Worm (Caenorhabditis elegans) whole organism, L2 larva: ENCODE measurements around the gene C26B9.7.

Experiments used
- F13H6.1 ChIP-seq: sonication (generic microtip); optimal IDR thresholded peaks from 2 replicates; lab custom pipeline; 2016; ENCODE audit warnings: missing genetic modification characterization, missing compliant biosample characterization
- R02D3.7 ChIP-seq: fragments of 150-350 bp; optimal IDR thresholded peaks from 2 replicates; lab custom pipeline; 2014; ENCODE audit warnings: missing biosample characterization, missing genetic modification characterization
- ceh-16 ChIP-seq: fragments of 150-350 bp; optimal IDR thresholded peaks from 2 replicates; lab custom pipeline; 2014; ENCODE audit warnings: missing biosample characterization, missing genetic modification characterization
- elt-3 ChIP-seq: sonication (generic microtip); optimal IDR thresholded peaks from 2 replicates; lab custom pipeline; 2017; ENCODE audit warnings: missing biosample characterization, missing genetic modification characterization
- lsy-2 ChIP-seq, 2 experiments: fragments of 150-350 bp in 1 of 2; sonication (generic microtip) in 1 of 2; optimal IDR thresholded peaks; 2 replicates each; lab custom pipeline; 2014 to 2017; ENCODE audit warnings: missing biosample characterization in 2 of 2, missing genetic modification characterization in 2 of 2
- mdl-1 ChIP-seq, 2 experiments: fragments of 150-350 bp in 1 of 2; sonication (generic microtip) in 1 of 2; optimal IDR thresholded peaks; 2 replicates each; lab custom pipeline; 2017; ENCODE audit warnings: missing biosample characterization in 2 of 2, missing genetic modification characterization in 2 of 2
- nhr-11 ChIP-seq: fragments of 150-350 bp; optimal IDR thresholded peaks from 2 replicates; lab custom pipeline; 2014; ENCODE audit warnings: missing biosample characterization, missing genetic modification characterization
- sem-4 ChIP-seq: fragments of 150-350 bp; optimal IDR thresholded peaks from 2 replicates; lab custom pipeline; 2014; ENCODE audit warnings: missing biosample characterization, missing genetic modification reagents, missing genetic modification characterization
- skn-1 ChIP-seq: sonication (generic microtip); optimal IDR thresholded peaks from 2 replicates; lab custom pipeline; 2017; ENCODE audit warnings: missing biosample characterization, missing genetic modification characterization
- snpc-4 ChIP-seq: fragments of 150-350 bp; optimal IDR thresholded peaks from 2 replicates; lab custom pipeline; 2014; ENCODE audit warnings: missing biosample characterization, missing genetic modification characterization
- unc-62 ChIP-seq: fragments of 150-350 bp; optimal IDR thresholded peaks from 2 replicates; lab custom pipeline; 2014; ENCODE audit warnings: missing biosample characterization, missing genetic modification reagents, missing genetic modification characterization
- zag-1 ChIP-seq: fragments of 150-350 bp; optimal IDR thresholded peaks from 2 replicates; lab custom pipeline; 2014; ENCODE audit warnings: missing biosample characterization, missing genetic modification characterization

- TF ChIP-seq skn-1 (tag; lab: Kevin White, UChicago): no peak
- no peak for TF ChIP-seq mdl-1 (tag; optimal IDR thresholded peaks at IDR 0.05; lab: Kevin White, UChicago)
- TF ChIP-seq sem-4 (tag; lab: Kevin White, UChicago): no peak
- TF ChIP-seq ceh-16 (tag; lab: Kevin White, UChicago): no peak
- TF ChIP-seq zag-1 (tag; lab: Kevin White, UChicago): no peak
- TF ChIP-seq nhr-11: no peak
- no peak for TF ChIP-seq snpc-4 (tag; lab: Kevin White, UChicago)
- no peak for TF ChIP-seq F13H6.1 (tag; lab: Kevin White, UChicago)
- no peak for TF ChIP-seq elt-3 (tag; lab: Kevin White, UChicago)
- TF ChIP-seq lsy-2 (tag; optimal IDR thresholded peaks at IDR 0.05; lab: Kevin White, UChicago): no peak
- no peak for TF ChIP-seq unc-62 (GFP tag; lab: Kevin White, UChicago)
- no peak for TF ChIP-seq R02D3.7 (tag; lab: Kevin White, UChicago)
Observed at ce11 chrX:5346303-5346702, 4.2 kb downstream of the C26B9.7 start.
